Worm (Caenorhabditis elegans) whole organism, young adult: ENCODE results near the gene nhr-11.

ENCODE experiments used
- T26A5.8 ChIP-seq: sonication (generic microtip); optimal IDR thresholded peaks from 2 replicates; lab custom pipeline; 2016; ENCODE audit warnings: missing genetic modification characterization, missing compliant biosample characterization
- ama-1 ChIP-seq, 3 experiments: fragments of 150-350 bp in 1 of 3; sonication (generic microtip) in 2 of 3; optimal IDR thresholded peaks; 2 replicates each; lab custom pipeline; 2014 to 2018; ENCODE audit warnings: missing biosample characterization in 2 of 3, missing genetic modification characterization in 2 of 3, missing genetic modification reagents in 2 of 3
- aptf-2 ChIP-seq: fragments of 200-800 bp; sonication (Bioruptor generic); conservative IDR thresholded peaks from 2 replicates; pipeline ENCODE4 v1.3.6; 2022; ENCODE audit warnings: missing genetic modification reagents, missing genetic modification characterization, missing compliant biosample characterization
- bed-1 ChIP-seq: fragments of 200-800 bp; sonication (Bioruptor generic); IDR thresholded peaks from 2 replicates; pipeline ENCODE4 v1.3.6; 2022; ENCODE audit warnings: missing genetic modification reagents, missing genetic modification characterization, missing compliant biosample characterization
- ceh-27 ChIP-seq: fragments of 200-800 bp; sonication (Bioruptor generic); optimal IDR thresholded peaks from 2 replicates; lab custom pipeline; 2018; ENCODE audit warnings: mild to moderate bottlenecking, missing genetic modification characterization, moderate library complexity, missing compliant biosample characterization
- ceh-58 ChIP-seq: fragments of 200-800 bp; sonication (Bioruptor generic); IDR thresholded peaks from 2 replicates; pipeline ENCODE4 v1.3.6; 2022; ENCODE audit warnings: missing genetic modification characterization, missing compliant biosample characterization
- lin-35 ChIP-seq, 3 experiments: fragments of 150-350 bp in 2 of 3; sonication (generic microtip) in 1 of 3; optimal IDR thresholded peaks; 2 replicates each; lab custom pipeline; 2014 to 2018; ENCODE audit warnings: missing biosample characterization in 3 of 3, missing genetic modification characterization in 3 of 3, missing genetic modification reagents in 3 of 3
- pha-4 ChIP-seq: fragments of 150-350 bp; sonication (generic microtip); optimal IDR thresholded peaks from 2 replicates; lab custom pipeline; 2014; ENCODE audit warnings: missing biosample characterization, missing genetic modification reagents, missing genetic modification characterization
- sea-2 ChIP-seq: fragments of 200-800 bp; sonication (Bioruptor generic); IDR thresholded peaks from 2 replicates; pipeline ENCODE4 v1.3.6; 2022; ENCODE audit warnings: missing genetic modification characterization, missing compliant biosample characterization
- snpc-4 ChIP-seq, 5 experiments: fragments of 150-350 bp in 1 of 5; sonication (generic microtip) in 4 of 5; optimal IDR thresholded peaks; 2 replicates each; lab custom pipeline; 2014 to 2018; ENCODE audit warnings: missing genetic modification characterization in 5 of 5, missing biosample characterization in 3 of 5, antibody characterized with exemption in 2 of 5, mild to moderate bottlenecking in 2 of 5, missing compliant biosample characterization in 2 of 5, missing genotype in 2 of 5, moderate library complexity in 2 of 5, missing genetic modification reagents in 1 of 5
- unc-62 ChIP-seq: fragments of 150-350 bp; optimal IDR thresholded peaks from 2 replicates; lab custom pipeline; 2014; ENCODE audit warnings: missing biosample characterization, missing genetic modification reagents, missing genetic modification characterization

DNA sequence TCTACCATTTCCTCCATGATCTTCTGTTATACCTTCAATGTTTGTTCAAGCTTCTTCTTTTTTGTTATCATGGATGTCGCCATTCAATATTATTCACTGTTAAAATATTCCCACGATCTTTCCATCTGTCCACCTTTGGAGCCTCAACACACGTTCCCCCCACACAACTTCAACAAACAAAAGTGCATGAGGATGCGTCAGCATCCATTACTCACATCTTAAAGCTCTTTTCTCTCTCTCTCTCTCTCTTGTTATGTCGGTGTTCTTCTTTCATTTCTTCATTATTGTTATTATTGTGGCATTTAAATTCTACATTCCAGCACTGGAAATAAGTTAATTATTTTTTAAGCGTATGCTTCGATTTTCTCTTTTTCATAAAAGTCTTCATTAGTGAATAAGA, 44.3 kb downstream of the nhr-11 start:
- TF ChIP-seq T26A5.8 (tag; lab: Kevin White, UChicago), result no peak
- TF ChIP-seq lin-35 (GFP tag; optimal IDR thresholded peaks at IDR 0.05; lab: Kevin White, UChicago), result no peak
- TF ChIP-seq snpc-4 (GFP tag; optimal IDR thresholded peaks at IDR 0.05; lab: Kevin White, UChicago), result no peak
- TF ChIP-seq snpc-4 (tag; optimal IDR thresholded peaks at IDR 0.05; lab: Kevin White, UChicago), result no peak
- TF ChIP-seq pha-4 (tag; lab: Kevin White, UChicago), result no peak
- TF ChIP-seq sea-2 (GFP tag; lab: Robert Waterston, UW), result no peak
- no peak for TF ChIP-seq ceh-27 (GFP tag; lab: Kevin White, UChicago)
- no peak for TF ChIP-seq unc-62
- no peak for TF ChIP-seq ceh-58 (GFP tag; lab: Robert Waterston, UW)
- TF ChIP-seq ama-1 (optimal IDR thresholded peaks at IDR 0.05; lab: Kevin White, UChicago), result no peak
- no peak for TF ChIP-seq ama-1 (GFP tag; optimal IDR thresholded peaks at IDR 0.05; lab: Kevin White, UChicago)
- TF ChIP-seq aptf-2 (GFP tag; lab: Robert Waterston, UW), result no peak
- TF ChIP-seq bed-1 (GFP tag; lab: Robert Waterston, UW), result no peak
